Fruit fly (Drosophila melanogaster) Kc167 (cell line): ENCODE measurements around the gene Sf3a1.

ENCODE experiments used
- Myc ChIP-seq: fragments of >200 bp; optimal IDR thresholded peaks from 2 replicates; lab custom pipeline; 2017; ENCODE audit warnings: missing external identifiers
- Sin3A ChIP-seq: fragments of >200 bp; optimal IDR thresholded peaks from 2 replicates; lab custom pipeline; 2018; ENCODE audit warnings: missing external identifiers
- h ChIP-seq: fragments of >200 bp; optimal IDR thresholded peaks from 3 replicates; lab custom pipeline; 2018; ENCODE audit warnings: missing external identifiers
- insv ChIP-seq: fragments of >200 bp; optimal IDR thresholded peaks from 3 replicates; lab custom pipeline; 2018; ENCODE audit warnings: missing external identifiers
- psq ChIP-seq: fragments of >200 bp; optimal IDR thresholded peaks from 2 replicates; lab custom pipeline; 2017; ENCODE audit warnings: missing external identifiers

DNA sequence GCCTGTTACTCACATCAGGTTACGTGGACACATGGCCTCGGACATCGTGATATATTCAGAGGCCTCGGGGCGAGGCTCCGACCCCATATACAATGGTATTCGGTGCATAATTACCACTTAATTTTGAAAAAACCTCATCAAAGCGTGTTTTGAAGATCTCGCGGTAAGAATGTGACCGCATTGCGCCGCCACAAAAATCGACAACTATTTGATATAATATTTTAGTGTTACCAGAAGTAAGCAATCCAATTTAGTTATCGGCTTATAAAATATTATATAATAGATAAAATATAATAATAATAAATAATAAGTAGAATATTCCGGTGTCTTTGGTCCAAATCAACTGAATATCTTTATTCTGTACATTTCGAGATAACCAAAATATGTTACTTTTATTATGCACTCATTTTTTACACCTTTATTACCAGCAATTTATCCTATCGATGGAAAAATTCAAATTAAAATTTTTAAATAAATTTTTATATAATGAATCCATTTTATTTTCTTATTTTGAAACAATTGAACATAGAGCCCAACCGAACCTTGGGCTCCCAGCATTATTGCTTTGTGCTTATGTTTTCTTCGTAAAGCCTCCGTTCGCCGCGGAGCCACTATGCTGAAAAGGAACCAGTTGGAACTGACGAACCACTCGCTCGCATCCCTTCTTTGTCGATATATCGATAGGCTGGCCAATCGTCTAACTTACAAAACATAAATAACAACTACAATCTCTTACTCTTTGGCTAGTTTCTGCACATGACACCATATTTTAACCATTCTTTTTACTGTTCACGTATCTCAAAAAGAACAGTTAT lies 38.0 kb upstream of the Sf3a1 start, which contains the start of the genes CG18213 and Trm7-32:
- TF ChIP-seq h (lab: Kevin White, UChicago) (no peak), Myc (no peak), psq (no peak), insv (lab: Kevin White, UChicago) (no peak), Sin3A (lab: Kevin White, UChicago) (no peak)
